Worm (Caenorhabditis elegans): ENCODE measurements around the gene uaf-2.
A peak's percentile ranks its signal among the peaks of the same experiment; 100 is the strongest.

Gene uaf-2

DNA sequence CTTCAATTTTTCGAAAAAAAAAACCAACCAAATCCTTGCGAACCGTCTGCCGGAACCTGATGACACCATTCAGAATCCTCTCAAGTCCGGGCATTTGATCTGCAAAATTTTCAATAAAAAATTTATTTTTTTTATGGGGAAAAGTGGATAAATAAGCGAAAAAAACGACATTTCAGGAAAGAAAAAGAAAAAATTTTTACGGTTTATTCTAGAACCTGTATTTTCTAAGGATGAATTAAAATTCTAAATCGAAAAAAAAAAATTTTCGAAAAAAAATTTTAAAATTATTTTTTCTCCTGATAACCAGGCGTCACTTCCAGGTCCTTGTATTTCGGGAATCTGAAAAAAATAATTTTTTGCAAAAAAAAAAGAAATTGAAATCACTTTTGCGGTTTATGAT lies 18.4 kb downstream of the uaf-2 start, which contains the start of gene bca-2:
TSS of gene bca-2 (minus strand) at position 101 of the 400 bp plus-strand sequence.
- TF ChIP-seq ztf-28 (GFP tag; IDR thresholded peaks at IDR 0.05) (no peak), madf-3 (GFP tag; IDR thresholded peaks at IDR 0.05) (no peak), F57C9.4 (tag; optimal IDR thresholded peaks at IDR 0.05) (no peak), hmg-20 (GFP tag; IDR thresholded peaks at IDR 0.05) (no peak), B0035.1 (tag; optimal IDR thresholded peaks at IDR 0.05) (no peak), F57A8.1 (GFP tag; optimal IDR thresholded peaks at IDR 0.05) (no peak), nhr-179 (tag; optimal IDR thresholded peaks at IDR 0.05) (no peak), ztf-25 (GFP tag; IDR thresholded peaks at IDR 0.05) (no peak), die-1 (tag; optimal IDR thresholded peaks at IDR 0.05) (no peak), ets-4 (GFP tag; optimal IDR thresholded peaks at IDR 0.05) (no peak), C17E4.6 (GFP tag; IDR thresholded peaks at IDR 0.05) (no peak), K11D2.4 (GFP tag; IDR thresholded peaks at IDR 0.05) (no peak), bed-1 (GFP tag; IDR thresholded peaks at IDR 0.05) (no peak), F37B4.10 (GFP tag; IDR thresholded peaks at IDR 0.05) (no peak)

DNA sequence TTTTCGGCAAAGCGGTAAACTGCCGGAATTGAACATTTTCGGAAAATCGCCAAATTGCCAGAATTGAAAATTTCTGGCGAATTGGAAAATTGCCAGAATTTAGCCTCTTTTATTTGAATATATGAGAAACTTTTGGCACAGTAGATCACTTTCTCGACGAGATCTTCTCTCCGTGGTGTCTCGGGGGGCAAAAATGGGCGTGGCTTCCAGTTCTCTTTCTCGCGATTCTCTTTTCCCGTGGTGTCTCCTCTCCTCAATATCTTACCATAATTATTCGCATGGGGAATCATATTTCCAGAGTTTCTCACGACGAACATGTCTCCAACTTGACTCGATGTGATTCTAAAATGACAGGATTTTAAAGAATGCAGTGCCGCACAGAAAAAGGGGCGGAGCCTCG lies 19.5 kb downstream of the uaf-2 start:
- TF ChIP-seq ama-1 (optimal IDR thresholded peaks at IDR 0.05) (no peak), ama-1 (GFP tag; optimal IDR thresholded peaks at IDR 0.05) (no peak), snpc-4 (GFP tag; optimal IDR thresholded peaks at IDR 0.05) (no peak), snpc-4 (tag; optimal IDR thresholded peaks at IDR 0.05) (peak in 1 of 4 experiments; percentile 4)

DNA sequence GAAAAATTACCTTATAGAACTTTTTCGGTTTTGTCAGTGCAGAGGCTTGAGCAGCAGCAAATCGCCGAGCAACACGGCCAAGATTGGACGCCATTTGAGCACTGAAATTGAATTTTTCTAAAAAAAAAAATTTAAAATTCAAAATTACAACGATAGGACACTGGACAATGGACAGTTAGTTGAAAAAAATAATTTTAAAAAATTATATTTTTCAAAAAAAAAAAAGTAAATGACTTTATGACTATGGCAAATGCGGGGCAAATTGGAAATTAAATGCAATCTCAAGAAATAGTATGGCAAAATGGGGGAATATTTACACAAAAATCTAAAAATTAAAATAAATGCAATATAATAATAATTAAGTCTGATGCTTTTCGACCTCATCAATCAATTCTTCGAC lies 22.4 kb downstream of the uaf-2 start, which contains the start of gene Y116A8C.27:
TSS of gene Y116A8C.27 (minus strand) at position 101 of the 400 bp plus-strand sequence.
- no peak for TF ChIP-seq chd-7 (tag; optimal IDR thresholded peaks at IDR 0.05)
- TF ChIP-seq F39B2.1 (GFP tag; IDR thresholded peaks at IDR 0.05) = no peak
- TF ChIP-seq zim-3 (tag; optimal IDR thresholded peaks at IDR 0.05) = no peak
- TF ChIP-seq madf-3 (GFP tag; IDR thresholded peaks at IDR 0.05) = no peak
- TF ChIP-seq snpc-4 (GFP tag; optimal IDR thresholded peaks at IDR 0.05) = peak; percentile 4
- no peak for TF ChIP-seq snpc-4 (tag; optimal IDR thresholded peaks at IDR 0.05)

DNA sequence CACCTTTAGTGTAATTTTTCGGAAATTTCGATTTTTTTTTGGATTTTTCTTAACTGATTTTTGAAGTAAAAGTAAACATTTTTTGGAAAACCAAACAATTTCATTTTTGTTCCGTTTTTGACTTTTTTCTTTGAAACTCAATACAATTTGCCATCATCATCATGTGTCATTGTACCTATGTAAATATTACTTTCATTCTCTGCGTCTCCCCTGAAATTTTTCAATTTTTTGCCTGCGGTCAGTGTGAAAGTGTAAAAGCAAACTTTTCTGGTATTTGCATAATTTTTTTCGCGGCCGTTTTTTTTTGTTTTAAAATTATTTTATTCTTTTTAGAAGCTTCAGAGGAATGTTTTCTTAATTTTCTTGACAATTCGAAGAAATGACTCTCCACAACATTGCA lies 24.9 kb downstream of the uaf-2 start, which contains the start of gene Y116A8C.29:
TSS of gene Y116A8C.29 (plus strand) at position 328 of the 400 bp plus-strand sequence.
- TF ChIP-seq pha-4 (tag; optimal IDR thresholded peaks at IDR 0.05) = peak; percentile 36
- TF ChIP-seq hmg-1.2 (GFP tag; IDR thresholded peaks at IDR 0.05) = peak; percentile 7; the same call in 1 of the 2 replicates
- no peak for TF ChIP-seq F57C9.4 (tag; optimal IDR thresholded peaks at IDR 0.05)

DNA sequence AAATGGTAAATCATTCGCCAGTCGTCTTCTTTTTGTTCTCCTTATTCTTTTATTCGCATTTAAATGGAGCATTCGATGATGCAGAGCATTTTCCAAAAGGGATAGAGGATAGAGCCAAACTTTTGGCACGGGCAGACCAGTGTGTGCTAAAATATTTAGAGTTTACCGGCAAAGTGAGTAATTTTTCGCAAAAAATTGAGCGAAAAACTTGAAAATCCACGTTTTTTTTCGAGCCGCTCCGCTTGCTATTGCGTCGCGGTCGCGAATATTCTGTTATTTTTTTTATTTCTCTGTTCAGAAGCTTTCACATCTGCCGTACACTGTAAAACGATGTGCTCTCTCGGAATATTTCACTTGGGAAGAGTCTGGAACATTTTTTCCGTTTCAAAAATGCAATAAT lies 29.7 kb downstream of the uaf-2 start, which contains the start of gene Y116A8C.43:
TSS of gene Y116A8C.43 (plus strand) at position 3 of the 400 bp plus-strand sequence.
- peak; percentile 65; the same call in 1 of the 2 replicates for TF ChIP-seq ekl-4 (GFP tag; IDR thresholded peaks at IDR 0.05)
- no peak for TF ChIP-seq snpc-3.4 (tag; optimal IDR thresholded peaks at IDR 0.05)
- TF ChIP-seq rpc-1 (optimal IDR thresholded peaks at IDR 0.05) = no peak
- TF ChIP-seq rpc-1 (tag; optimal IDR thresholded peaks at IDR 0.05) = no peak
- peak; percentile 68; the same call in 1 of the 2 replicates for TF ChIP-seq B0336.3 (GFP tag; IDR thresholded peaks at IDR 0.05)
- TF ChIP-seq Y56A3A.18 (GFP tag; IDR thresholded peaks at IDR 0.05) = 0 out of 2 replicates have a peak, but pooled peaks have one; percentile 53
- peak; percentile 23; the same call in 1 of the 2 replicates for TF ChIP-seq hmg-1.2 (GFP tag; IDR thresholded peaks at IDR 0.05)
- TF ChIP-seq nfyb-1 (GFP tag; IDR thresholded peaks at IDR 0.05) = 0 out of 2 replicates have a peak, but pooled peaks have one; percentile 29
- no peak for TF ChIP-seq bed-1 (GFP tag; IDR thresholded peaks at IDR 0.05)
- TF ChIP-seq tlf-1 (GFP tag; optimal IDR thresholded peaks at IDR 0.05) = peak; percentile 43
- no peak for TF ChIP-seq F22D6.2 (tag; optimal IDR thresholded peaks at IDR 0.05)
- TF ChIP-seq mes-4 (tag; optimal IDR thresholded peaks at IDR 0.05) = peak; percentile 31
- TF ChIP-seq mel-28 (tag; optimal IDR thresholded peaks at IDR 0.05; ENCODE audit: borderline replicate concordance) = no peak
- TF ChIP-seq egrh-3 (GFP tag; IDR thresholded peaks at IDR 0.05) = no peak
- TF ChIP-seq ztf-25 (GFP tag; IDR thresholded peaks at IDR 0.05) = 0 out of 2 replicates have a peak, but pooled peaks have one; percentile 10
- no peak for TF ChIP-seq lag-1 (GFP tag; IDR thresholded peaks at IDR 0.05)
- TF ChIP-seq mxl-1 (tag; optimal IDR thresholded peaks at IDR 0.05) = peak; percentile 17
- 0 out of 2 replicates have a peak, but pooled peaks have one; percentile 39 for TF ChIP-seq D2030.7 (GFP tag; IDR thresholded peaks at IDR 0.05)
- peak; percentile 45 for TF ChIP-seq snpc-4 (GFP tag; optimal IDR thresholded peaks at IDR 0.05)
- TF ChIP-seq snpc-4 (tag; optimal IDR thresholded peaks at IDR 0.05) = peak in 1 of 4 experiments; percentile 88
- TF ChIP-seq F49E8.2 (tag; optimal IDR thresholded peaks at IDR 0.05; ENCODE audit: insufficient read depth) = peak; percentile 65
- TF ChIP-seq lin-54 (GFP tag; optimal IDR thresholded peaks at IDR 0.05) = peak; percentile 7
- TF ChIP-seq F57A8.1 (GFP tag; optimal IDR thresholded peaks at IDR 0.05) = no peak
- TF ChIP-seq Y95B8A.8 (GFP tag; IDR thresholded peaks at IDR 0.05) = 0 out of 2 replicates have a peak, but pooled peaks have one; percentile 15
- TF ChIP-seq ztf-26 (tag; optimal IDR thresholded peaks at IDR 0.05) = no peak
